Worm (Caenorhabditis elegans): Measurements from ENCODE around the gene fbxa-32.

The fbxa-32 gene

ce11 chrIII:1218221-1218620 is 50.8 kb downstream of the fbxa-32 start:
- peak; percentile 83; the same call in 1 of the 2 replicates for TF ChIP-seq tab-1 (GFP tag; IDR thresholded peaks at IDR 0.05)
- TF ChIP-seq flt-1 (GFP tag; IDR thresholded peaks at IDR 0.05), result peak; percentile 75; the same call in 1 of the 2 replicates
- TF ChIP-seq T22C8.4 (GFP tag; IDR thresholded peaks at IDR 0.05), result no peak
- TF ChIP-seq med-1 (GFP tag; optimal IDR thresholded peaks at IDR 0.05; ENCODE audit: insufficient read depth), result no peak
- TF ChIP-seq ztf-23 (GFP tag; IDR thresholded peaks at IDR 0.05), result peak; percentile 60
- peak; percentile 32; the same call in 1 of the 2 replicates for TF ChIP-seq ref-1 (GFP tag; conservative IDR thresholded peaks at IDR 0.05)
- peak; percentile 72; the same call in 1 of the 2 replicates for TF ChIP-seq ztf-29 (GFP tag; IDR thresholded peaks at IDR 0.05)
- TF ChIP-seq klf-2 (GFP tag; conservative IDR thresholded peaks at IDR 0.05), result 0 out of 2 replicates have a peak, but pooled peaks have one; percentile 26
- TF ChIP-seq cog-1 (tag; optimal IDR thresholded peaks at IDR 0.05), result no peak

All from whole organism, midembryonic.